Fruit fly (Drosophila melanogaster) whole organism, embryonic: ENCODE data around the gene dachs.

Experiments
- CG10654 ChIP-seq: fragments of 200-800 bp; sonication (Bioruptor generic); optimal IDR thresholded peaks from 2 replicates; lab custom pipeline; 2016; ENCODE audit warnings: missing biosample characterization, missing genetic modification characterization
- CG12744 ChIP-seq: fragments of 200-800 bp; sonication (Bioruptor generic); optimal IDR thresholded peaks from 2 replicates; lab custom pipeline; 2016; ENCODE audit warnings: missing biosample characterization, missing genetic modification characterization
- CG13775 ChIP-seq: fragments of 200-800 bp; sonication (Bioruptor generic); optimal IDR thresholded peaks from 3 replicates; lab custom pipeline; 2017; ENCODE audit warnings: missing biosample characterization, mild to moderate bottlenecking, missing genetic modification characterization
- CG17359 ChIP-seq: fragments of 200-800 bp; sonication (Bioruptor generic); optimal IDR thresholded peaks from 3 replicates; lab custom pipeline; 2018; ENCODE audit warnings: missing biosample characterization, mild to moderate bottlenecking, missing genetic modification characterization, moderate library complexity
- CG17361 ChIP-seq: fragments of 200-800 bp; sonication (Bioruptor generic); IDR thresholded peaks from 3 replicates; pipeline ENCODE4 v1.3.6; 2022; ENCODE audit warnings: missing biosample characterization, missing genetic modification characterization
- CG17802 ChIP-seq: fragments of 200-800 bp; sonication (Bioruptor generic); optimal IDR thresholded peaks from 2 replicates; lab custom pipeline; 2018; ENCODE audit warnings: missing biosample characterization, mild to moderate bottlenecking, missing genetic modification characterization, moderate library complexity
- CG17829 ChIP-seq: fragments of 200-800 bp; optimal IDR thresholded peaks from 2 replicates; lab custom pipeline; 2019; ENCODE audit warnings: missing biosample characterization, mild to moderate bottlenecking, missing genetic modification characterization, moderate library complexity
- CG2116 ChIP-seq: fragments of 200-800 bp; sonication (Bioruptor generic); optimal IDR thresholded peaks from 3 replicates; lab custom pipeline; 2018; ENCODE audit warnings: missing biosample characterization, mild to moderate bottlenecking, missing genetic modification characterization
- CG3281 ChIP-seq: fragments of 200-800 bp; sonication (Bioruptor generic); optimal IDR thresholded peaks from 3 replicates; lab custom pipeline; 2017; ENCODE audit warnings: missing biosample characterization, mild to moderate bottlenecking, missing genetic modification characterization
- CG3995 ChIP-seq: fragments of 200-800 bp; sonication (Bioruptor generic); optimal IDR thresholded peaks from 3 replicates; lab custom pipeline; 2016; ENCODE audit warnings: missing biosample characterization, missing genetic modification characterization
- CG42726 ChIP-seq: fragments of 200-800 bp; sonication (Bioruptor generic); IDR thresholded peaks from 2 replicates; pipeline ENCODE4 v1.3.6; 2022; ENCODE audit warnings: missing biosample characterization, missing genetic modification characterization; ENCODE audit not compliant: partially characterized antibody
- CG6175 ChIP-seq: fragments of 200-800 bp; sonication (Bioruptor generic); IDR thresholded peaks from 3 replicates; pipeline ENCODE4 v1.3.6; 2022; ENCODE audit warnings: missing biosample characterization, missing genetic modification characterization
- CG7839 ChIP-seq: fragments of 200-800 bp; sonication (Bioruptor generic); optimal IDR thresholded peaks from 3 replicates; lab custom pipeline; 2018; ENCODE audit warnings: missing biosample characterization, mild to moderate bottlenecking, missing genetic modification characterization, moderate library complexity
- Camta ChIP-seq: fragments of 200-800 bp; sonication (Bioruptor generic); optimal IDR thresholded peaks from 2 replicates; lab custom pipeline; 2016; ENCODE audit warnings: missing biosample characterization, missing genetic modification characterization
- Dfd ChIP-seq, 2 experiments: fragments of >200 bp; optimal IDR thresholded peaks; 2 replicates each; lab custom pipeline; 2017; ENCODE audit warnings: missing biosample characterization in 2 of 2, missing genetic modification characterization in 2 of 2
- Dip2 ChIP-seq: fragments of 200-800 bp; sonication (Bioruptor generic); IDR thresholded peaks from 2 replicates; pipeline ENCODE4 v1.3.6; 2022; ENCODE audit warnings: missing biosample characterization, missing genetic modification characterization
- Dip3 ChIP-seq: fragments of 200-800 bp; sonication (Bioruptor generic); optimal IDR thresholded peaks from 3 replicates; lab custom pipeline; 2016; ENCODE audit warnings: missing biosample characterization, missing genetic modification characterization
- Dref ChIP-seq: fragments of 200-800 bp; sonication (Bioruptor generic); IDR thresholded peaks from 2 replicates; pipeline ENCODE4 v1.3.6; 2022; ENCODE audit warnings: missing biosample characterization, missing genetic modification characterization
- E2f2 ChIP-seq: fragments of 200-800 bp; sonication (Bioruptor generic); IDR thresholded peaks from 2 replicates; pipeline ENCODE4 v1.3.6; 2022; ENCODE audit warnings: missing biosample characterization, missing genetic modification characterization
- Elba2 ChIP-seq: fragments of 200-800 bp; sonication (Bioruptor generic); optimal IDR thresholded peaks from 3 replicates; lab custom pipeline; 2016; ENCODE audit warnings: missing biosample characterization, missing genetic modification characterization
- Ets97D ChIP-seq: fragments of 200-800 bp; sonication (Bioruptor generic); optimal IDR thresholded peaks from 3 replicates; lab custom pipeline; 2016; ENCODE audit warnings: missing biosample characterization, missing genetic modification characterization
- HmgD ChIP-seq: fragments of 200-800 bp; sonication (Bioruptor generic); optimal IDR thresholded peaks from 3 replicates; lab custom pipeline; 2016; ENCODE audit warnings: missing biosample characterization, missing genetic modification characterization
- HmgZ ChIP-seq: fragments of 200-800 bp; sonication (Bioruptor generic); optimal IDR thresholded peaks from 2 replicates; lab custom pipeline; 2018; ENCODE audit warnings: missing biosample characterization, mild to moderate bottlenecking, missing genetic modification characterization
- Hmr ChIP-seq: fragments of 200-800 bp; sonication (Bioruptor generic); optimal IDR thresholded peaks from 3 replicates; lab custom pipeline; 2017; ENCODE audit warnings: mild to moderate bottlenecking, missing biosample characterization, missing genetic modification reagents, missing genetic modification characterization
- Lhr ChIP-seq: fragments of 200-800 bp; sonication (Bioruptor generic); optimal IDR thresholded peaks from 3 replicates; lab custom pipeline; 2017; ENCODE audit warnings: mild to moderate bottlenecking, missing biosample characterization, missing genetic modification reagents, missing genetic modification characterization
- Med ChIP-seq: fragments of 200-800 bp; sonication (Bioruptor generic); peaks from one replicate; lab custom pipeline; 2016; ENCODE audit warnings: missing biosample characterization, missing genetic modification characterization, mild to moderate bottlenecking, inconsistent platforms, moderate library complexity
- Myb ChIP-seq: fragments of 200-800 bp; sonication (Bioruptor generic); optimal IDR thresholded peaks from 2 replicates; lab custom pipeline; 2016; ENCODE audit warnings: missing biosample characterization, missing genetic modification characterization
- NC2β ChIP-seq: fragments of 200-800 bp; sonication (Bioruptor generic); optimal IDR thresholded peaks from 2 replicates; lab custom pipeline; 2016; ENCODE audit warnings: missing biosample characterization, missing genetic modification characterization
- ase ChIP-seq: fragments of 200-800 bp; sonication (Bioruptor generic); IDR thresholded peaks from 3 replicates; pipeline ENCODE4 v1.3.6; 2022; ENCODE audit warnings: missing biosample characterization, missing genetic modification characterization
- az2 ChIP-seq: fragments of 200-800 bp; sonication (Bioruptor generic); optimal IDR thresholded peaks from 3 replicates; lab custom pipeline; 2016; ENCODE audit warnings: missing biosample characterization, missing genetic modification characterization
- bcd ChIP-seq: fragments of 200-800 bp; sonication (Bioruptor generic); optimal IDR thresholded peaks from 2 replicates; lab custom pipeline; 2017; ENCODE audit warnings: missing biosample characterization, mild to moderate bottlenecking, missing genetic modification characterization
- br ChIP-seq: fragments of >200 bp; optimal IDR thresholded peaks from 2 replicates; lab custom pipeline; 2017
- chif ChIP-seq, 2 experiments: fragments of 200-800 bp; sonication (Bioruptor generic); optimal IDR thresholded peaks; 3 replicates each; lab custom pipeline; 2016; ENCODE audit warnings: missing biosample characterization in 2 of 2, missing genetic modification characterization in 2 of 2
- ci ChIP-seq: fragments of 200-800 bp; sonication (Bioruptor generic); IDR thresholded peaks from 3 replicates; pipeline ENCODE4 v1.3.6; 2022; ENCODE audit warnings: missing biosample characterization, missing genetic modification characterization
- dm ChIP-seq: fragments of 200-800 bp; sonication (Bioruptor generic); optimal IDR thresholded peaks from 3 replicates; lab custom pipeline; 2016; ENCODE audit warnings: missing biosample characterization, missing genetic modification characterization
- fd3F ChIP-seq: fragments of 200-800 bp; sonication (Bioruptor generic); optimal IDR thresholded peaks from 2 replicates; lab custom pipeline; 2018; ENCODE audit warnings: missing biosample characterization, mild to moderate bottlenecking, missing genetic modification characterization, moderate library complexity
- fu2 ChIP-seq: fragments of 200-800 bp; sonication (Bioruptor generic); optimal IDR thresholded peaks from 2 replicates; lab custom pipeline; 2016; ENCODE audit warnings: missing biosample characterization, missing genetic modification characterization
- knrl ChIP-seq: fragments of 200-800 bp; sonication (Bioruptor generic); IDR thresholded peaks from 3 replicates; pipeline ENCODE4 v1.3.6; 2022; ENCODE audit warnings: missing biosample characterization, missing genetic modification characterization; ENCODE audit not compliant: partially characterized antibody
- mam ChIP-seq: fragments of 200-800 bp; sonication (Bioruptor generic); optimal IDR thresholded peaks from 3 replicates; lab custom pipeline; 2016; ENCODE audit warnings: missing biosample characterization, missing genetic modification characterization
- odd ChIP-seq: fragments of 200-800 bp; sonication (Bioruptor generic); optimal IDR thresholded peaks from 2 replicates; lab custom pipeline; 2017; ENCODE audit warnings: missing biosample characterization, mild to moderate bottlenecking, missing genetic modification characterization
- pho ChIP-seq: fragments of 200-800 bp; sonication (Bioruptor generic); optimal IDR thresholded peaks from 2 replicates; lab custom pipeline; 2016; ENCODE audit warnings: missing biosample characterization, missing genetic modification characterization
- repo ChIP-seq: fragments of 200-800 bp; sonication (Bioruptor generic); optimal IDR thresholded peaks from 2 replicates; lab custom pipeline; 2016; ENCODE audit warnings: missing biosample characterization, missing genetic modification characterization
- sim ChIP-seq: fragments of 200-800 bp; sonication (Bioruptor generic); IDR thresholded peaks from 2 replicates; pipeline ENCODE4 v1.3.6; 2022; ENCODE audit warnings: missing biosample characterization, missing genetic modification characterization
- slou ChIP-seq: fragments of 200-800 bp; sonication (Bioruptor generic); optimal IDR thresholded peaks from 3 replicates; lab custom pipeline; 2016; ENCODE audit warnings: missing biosample characterization, missing genetic modification characterization
- slp2 ChIP-seq: fragments of 200-800 bp; sonication (Bioruptor generic); optimal IDR thresholded peaks from 2 replicates; lab custom pipeline; 2016; ENCODE audit warnings: missing biosample characterization, missing genetic modification characterization
- sug ChIP-seq: fragments of 200-800 bp; optimal IDR thresholded peaks from 2 replicates; lab custom pipeline; 2019; ENCODE audit warnings: missing biosample characterization, mild to moderate bottlenecking, missing genetic modification characterization, moderate library complexity
- tll ChIP-seq, 2 experiments: fragments of 200-800 bp in 1 of 2; fragments of >200 bp in 1 of 2; sonication (Bioruptor generic) in 1 of 2; optimal IDR thresholded peaks; 2 replicates each; lab custom pipeline; 2017 to 2019; ENCODE audit warnings: missing biosample characterization in 2 of 2, missing genetic modification characterization in 2 of 2, mild to moderate bottlenecking in 1 of 2, moderate library complexity in 1 of 2
- trem ChIP-seq: fragments of 200-800 bp; optimal IDR thresholded peaks from 3 replicates; lab custom pipeline; 2019; ENCODE audit warnings: missing biosample characterization, mild to moderate bottlenecking, missing genetic modification characterization, moderate library complexity
- usp ChIP-seq: fragments of >200 bp; optimal IDR thresholded peaks from 2 replicates; lab custom pipeline; 2017; ENCODE audit warnings: missing biosample characterization, missing genetic modification characterization
- yki ChIP-seq: fragments of >200 bp; optimal IDR thresholded peaks from 3 replicates; lab custom pipeline; 2018
- zen ChIP-seq: fragments of 200-800 bp; sonication (Bioruptor generic); optimal IDR thresholded peaks from 3 replicates; lab custom pipeline; 2018; ENCODE audit warnings: missing biosample characterization, mild to moderate bottlenecking, missing genetic modification characterization, moderate library complexity
- zfh1 ChIP-seq: fragments of 200-800 bp; sonication (Bioruptor generic); IDR thresholded peaks from 3 replicates; pipeline ENCODE4 v1.3.6; 2022; ENCODE audit warnings: missing biosample characterization, missing genetic modification characterization

dachs gene

DNA sequence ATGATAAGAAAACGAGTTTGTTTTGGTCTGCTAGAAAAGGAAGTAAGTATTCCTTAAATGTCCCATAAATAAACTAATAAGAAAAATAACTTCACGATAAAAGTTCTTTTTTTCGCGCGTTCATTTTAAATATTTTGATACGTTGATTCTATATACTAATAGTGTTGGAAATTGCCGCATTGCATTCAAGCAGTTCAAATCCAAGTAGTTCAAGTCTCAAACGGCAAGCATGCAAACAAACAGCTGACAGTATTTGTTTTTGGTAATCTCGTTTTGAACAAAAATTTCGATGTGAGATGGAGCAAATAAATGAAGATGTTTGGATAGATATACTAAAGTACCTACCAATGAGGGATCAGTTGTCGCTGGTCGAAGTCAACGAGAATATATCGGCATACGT is 22.1 kb downstream of the dachs start, which contains the start of gene CG13088 (continued):
- TF ChIP-seq pho (GFP tag; lab: Kevin White, UChicago), result peak; percentile 32
- no peak for TF ChIP-seq ase
- peak; percentile 95 for TF ChIP-seq Myb (GFP tag; lab: Kevin White, UChicago)
- TF ChIP-seq mam, result peak; percentile 60
- no peak for TF ChIP-seq CG12744 (GFP tag; lab: Kevin White, UChicago)
- TF ChIP-seq Ets97D (GFP tag; lab: Kevin White, UChicago), result peak; percentile 85
- peak; percentile 96 for TF ChIP-seq E2f2 (GFP tag; lab: Robert Waterston, UW)
- no peak for TF ChIP-seq usp
- peak; percentile 3 for TF ChIP-seq CG10654 (GFP tag; lab: Kevin White, UChicago)
- peak; percentile 89 for TF ChIP-seq Med (GFP tag; lab: Kevin White, UChicago)
- TF ChIP-seq CG6175 (GFP tag; lab: Robert Waterston, UW), result no peak
- peak; percentile 41; the same call in 1 of the 3 replicates for TF ChIP-seq zfh1 (GFP tag; lab: Robert Waterston, UW)
- TF ChIP-seq slou (GFP tag; lab: Kevin White, UChicago), result no peak
- TF ChIP-seq az2 (GFP tag; lab: Kevin White, UChicago), result peak; percentile 16
- peak; percentile 54 for TF ChIP-seq Dref (GFP tag; lab: Robert Waterston, UW)
- TF ChIP-seq zen (tag; lab: Kevin White, UChicago), result peak; percentile 36
- TF ChIP-seq CG17802, result peak; percentile 33
- peak; percentile 28; the same call in 1 of the 3 replicates for TF ChIP-seq knrl (GFP tag; lab: Robert Waterston, UW)
- TF ChIP-seq tll (GFP tag; optimal IDR thresholded peaks at IDR 0.05; lab: Kevin White, UChicago), result peak in 1 of 2 experiments; percentile 11
- peak; percentile 38 for TF ChIP-seq fu2
- TF ChIP-seq bcd (GFP tag; lab: Kevin White, UChicago), result peak; percentile 18
- TF ChIP-seq HmgD, result peak; percentile 54
- TF ChIP-seq CG3281, result no peak
- TF ChIP-seq CG17361 (GFP tag; lab: Robert Waterston, UW), result no peak
- TF ChIP-seq CG42726 (GFP tag; lab: Robert Waterston, UW), result peak; percentile 50; the same call in 1 of the 2 replicates
- peak; percentile 82 for TF ChIP-seq HmgZ (tag; lab: Kevin White, UChicago)
- peak; percentile 36 for TF ChIP-seq NC2β (GFP tag; lab: Kevin White, UChicago)
- peak; percentile 70 for TF ChIP-seq trem (tag; lab: Kevin White, UChicago)
- TF ChIP-seq Lhr (GFP tag; lab: Kevin White, UChicago), result peak; percentile 25
- no peak for TF ChIP-seq slp2 (GFP tag; lab: Kevin White, UChicago)
- TF ChIP-seq Hmr (GFP tag; lab: Kevin White, UChicago), result peak; percentile 45
- no peak for TF ChIP-seq odd (GFP tag; lab: Kevin White, UChicago)
- peak; percentile 67 for TF ChIP-seq dm
- 0 out of 3 replicates have a peak, but pooled peaks have one; percentile 37 for TF ChIP-seq ci (GFP tag; lab: Robert Waterston, UW)
- TF ChIP-seq chif (GFP tag; optimal IDR thresholded peaks at IDR 0.05; lab: Kevin White, UChicago), result peak; percentile 14 to 17
- peak; percentile 28 for TF ChIP-seq sug (tag; lab: Kevin White, UChicago)
- peak; percentile 32 for TF ChIP-seq Elba2 (GFP tag; lab: Kevin White, UChicago)
- peak; percentile 36 for TF ChIP-seq CG17829 (tag; lab: Kevin White, UChicago)
- TF ChIP-seq Camta (GFP tag; lab: Kevin White, UChicago), result peak; percentile 19
- TF ChIP-seq CG13775 (GFP tag; lab: Kevin White, UChicago), result no peak
- TF ChIP-seq fd3F (GFP tag; lab: Kevin White, UChicago), result peak; percentile 28
- peak; percentile 61 for TF ChIP-seq CG2116 (GFP tag; lab: Kevin White, UChicago)
- TF ChIP-seq yki (lab: Kevin White, UChicago), result no peak
- no peak for TF ChIP-seq br
- peak; percentile 51 for TF ChIP-seq Dip3 (GFP tag; lab: Kevin White, UChicago)
- TF ChIP-seq Dfd (GFP tag; optimal IDR thresholded peaks at IDR 0.05; lab: Kevin White, UChicago), result peak in 1 of 2 experiments; percentile 5
- TF ChIP-seq CG7839 (tag; lab: Kevin White, UChicago), result no peak
- peak; percentile 18 for TF ChIP-seq CG17359 (tag; lab: Kevin White, UChicago)
- no peak for TF ChIP-seq sim (GFP tag; lab: Robert Waterston, UW)
- peak; percentile 87 for TF ChIP-seq CG3995 (GFP tag; lab: Kevin White, UChicago)
- TF ChIP-seq repo (GFP tag; lab: Kevin White, UChicago), result no peak
- TF ChIP-seq Dip2, result no peak
